Worm (Caenorhabditis elegans): Measurements from ENCODE around the gene cest-16.

- TF ChIP-seq snpc-4 (tag; optimal IDR thresholded peaks at IDR 0.05) (no peak), blmp-1 (tag; optimal IDR thresholded peaks at IDR 0.05) (no peak), ama-1 (optimal IDR thresholded peaks at IDR 0.05) (no peak), pag-3 (tag; optimal IDR thresholded peaks at IDR 0.05; ENCODE audit: borderline replicate concordance, insufficient read depth) (no peak), aly-2 (tag; optimal IDR thresholded peaks at IDR 0.05) (no peak), nhr-20 (tag; optimal IDR thresholded peaks at IDR 0.05) (no peak), pqm-1 (tag; optimal IDR thresholded peaks at IDR 0.05) (no peak), hpl-2 (GFP tag; optimal IDR thresholded peaks at IDR 0.05) (no peak), ceh-88 (GFP tag; IDR thresholded peaks at IDR 0.05) (no peak), lsy-2 (tag; optimal IDR thresholded peaks at IDR 0.05) (no peak), lin-14 (GFP tag; optimal IDR thresholded peaks at IDR 0.05) (no peak)
Measured at ce11 chrX:6337951-6338350, 38.2 kb downstream of the cest-16 start, which contains the start of gene C03B1.13.
